Worm (Caenorhabditis elegans) whole organism, dauer: ENCODE results near the gene T25B6.6.

Experiments used
- unc-62 ChIP-seq: sonication (generic microtip); optimal IDR thresholded peaks from 2 replicates; lab custom pipeline; 2017; ENCODE audit warnings: missing biosample characterization, missing genetic modification reagents, missing genetic modification characterization

Gene T25B6.6

DNA sequence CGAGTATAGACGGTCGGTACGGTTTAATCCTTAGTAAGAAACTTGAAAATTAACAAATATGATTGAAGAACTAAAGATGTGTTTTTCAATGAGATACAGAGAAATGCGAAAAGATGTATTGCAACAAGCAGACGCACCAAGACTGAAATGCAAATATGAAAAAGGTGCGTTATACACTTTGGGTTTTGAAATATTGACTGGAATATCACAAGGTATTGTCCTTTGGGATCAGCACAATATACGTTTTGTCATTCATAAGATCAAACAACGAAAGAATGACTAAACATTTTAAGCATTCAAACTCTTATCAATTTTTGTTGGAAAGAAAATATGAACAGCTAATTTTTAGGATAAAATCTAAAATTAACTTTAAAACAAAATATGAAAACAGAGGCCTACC is at the start of gene T25B6.6:
TSS of gene T25B6.6 (minus strand) at position 101 of the 400 bp plus-strand sequence.
- TF ChIP-seq unc-62 (GFP tag; lab: Kevin White, UChicago) = no peak

DNA sequence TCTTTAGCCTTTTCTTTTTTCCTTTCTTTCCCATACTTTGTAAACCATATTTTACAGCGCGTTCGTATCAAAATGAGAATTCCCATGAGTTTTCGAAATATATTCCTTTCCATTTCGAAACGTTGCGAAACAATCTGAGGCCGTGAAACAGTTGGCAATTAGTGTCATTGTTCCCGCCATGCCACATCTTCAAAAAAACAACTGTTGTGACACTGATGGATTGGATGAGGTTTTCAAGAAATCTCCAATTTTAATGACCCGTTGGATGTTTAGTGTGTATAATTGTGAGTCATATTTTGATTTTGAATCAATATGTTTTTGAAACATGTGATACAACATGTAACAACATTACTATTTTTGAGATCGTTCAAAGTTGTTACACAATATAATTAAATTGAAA is 46.4 kb upstream of the T25B6.6 start:
- no peak for TF ChIP-seq unc-62 (GFP tag; lab: Kevin White, UChicago)

DNA sequence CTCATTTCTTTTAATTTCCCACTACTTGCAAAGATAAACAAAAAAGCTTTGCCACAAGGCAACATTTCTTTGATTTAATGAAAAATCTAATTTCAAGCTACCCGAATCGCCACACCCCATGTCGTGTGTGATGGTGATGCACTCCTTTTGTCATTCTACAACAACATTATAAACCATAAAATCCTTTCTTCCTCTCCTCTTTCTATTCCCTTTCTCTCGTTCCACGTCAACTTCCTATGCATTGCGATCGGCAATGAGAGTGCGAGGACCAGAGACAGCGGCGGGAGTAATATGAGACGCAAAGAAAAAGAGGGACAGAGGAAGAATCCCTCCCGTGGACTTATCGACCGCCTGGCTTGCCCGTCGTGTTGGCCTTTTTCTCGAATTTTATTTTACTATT is 45.4 kb upstream of the T25B6.6 start:
- TF ChIP-seq unc-62 (GFP tag; lab: Kevin White, UChicago) = no peak

DNA sequence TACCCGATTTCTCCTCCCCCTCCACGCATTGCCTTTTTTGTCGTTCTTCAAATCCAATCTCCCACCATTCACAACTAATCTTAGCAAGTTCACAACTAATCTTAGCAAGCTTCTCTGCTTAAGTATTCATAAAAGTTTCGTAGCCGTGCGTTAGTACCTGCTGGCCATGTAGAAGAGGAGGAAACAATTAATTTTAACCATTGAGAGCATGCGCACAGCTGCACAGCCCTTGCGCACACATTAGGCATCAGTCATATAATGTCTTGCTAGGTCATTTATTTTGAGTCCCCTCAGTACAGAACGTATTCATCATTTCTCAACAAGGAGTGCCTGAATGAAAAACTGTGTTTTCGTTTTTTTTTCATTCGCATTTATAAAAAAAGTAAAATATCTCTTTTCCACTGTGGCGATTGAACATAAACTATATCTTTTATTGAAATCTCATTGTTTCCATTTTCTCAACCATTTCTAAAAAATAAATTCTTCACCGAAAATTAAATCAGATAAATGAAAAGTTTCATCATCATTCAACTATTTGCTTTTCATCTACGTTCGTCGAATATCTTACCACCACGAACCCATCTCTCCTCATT is 44.6 kb upstream of the T25B6.6 start:
- TF ChIP-seq unc-62 (GFP tag; lab: Kevin White, UChicago) = no peak

DNA sequence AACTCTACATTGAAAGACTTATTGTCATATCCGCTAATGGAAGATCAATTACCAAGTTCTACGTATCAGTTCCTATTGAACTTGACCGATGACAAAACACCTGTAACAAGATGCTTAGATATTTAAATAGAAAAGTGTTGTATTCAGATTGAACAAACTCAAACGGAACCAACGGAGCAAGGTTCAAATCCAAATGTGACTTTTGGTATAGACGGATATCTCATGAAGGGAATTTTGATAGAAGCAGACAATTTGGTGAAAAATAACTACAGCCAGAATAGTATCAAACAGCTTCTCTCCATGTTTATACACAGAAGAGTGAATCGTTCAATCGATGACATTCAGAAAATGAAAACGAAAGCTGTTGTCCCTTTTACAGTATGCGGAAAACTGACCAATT is 40.8 kb upstream of the T25B6.6 start:
- TF ChIP-seq unc-62 (GFP tag; lab: Kevin White, UChicago) = no peak

DNA sequence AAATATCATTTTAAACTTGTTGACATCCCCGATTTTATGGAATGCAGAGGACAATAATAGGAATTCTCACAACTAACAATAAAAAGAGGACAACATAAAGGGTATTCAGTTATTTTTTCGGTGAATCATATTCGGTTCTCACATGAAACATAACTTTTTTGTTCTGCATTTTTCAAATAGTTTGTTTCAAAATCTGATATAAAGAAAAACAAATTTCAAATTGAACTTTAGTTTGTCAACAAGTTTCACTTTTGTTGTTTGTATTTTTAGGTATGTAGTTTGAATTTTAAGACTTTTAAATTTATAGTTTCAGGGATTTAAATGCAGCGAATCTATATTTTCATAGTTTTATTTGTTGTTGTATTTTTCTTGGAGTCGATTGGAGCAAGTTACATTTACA is 39.8 kb upstream of the T25B6.6 start, which contains the start of gene F47E1.4:
TSS of gene F47E1.4 (plus strand) at position 301 of the 400 bp plus-strand sequence.
- no peak for TF ChIP-seq unc-62 (GFP tag; lab: Kevin White, UChicago)

DNA sequence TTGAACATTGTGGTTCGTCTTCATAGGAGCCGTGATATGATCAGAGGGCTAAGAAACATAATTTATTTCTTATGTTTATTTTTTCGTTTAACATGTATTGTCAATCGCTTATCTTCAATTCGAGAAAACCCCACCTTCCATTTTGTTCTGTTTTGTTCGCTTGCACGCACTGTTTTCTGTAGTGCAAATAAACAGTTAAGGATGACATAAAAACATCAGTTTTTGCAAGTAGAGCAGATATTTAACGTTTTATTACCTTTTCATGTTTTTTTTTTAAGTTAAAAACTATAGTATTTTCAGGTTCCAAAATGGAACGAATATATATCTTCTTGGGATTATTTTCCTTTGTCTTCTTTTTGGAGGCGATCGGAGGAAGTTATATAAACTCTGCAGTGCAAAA is 34.7 kb upstream of the T25B6.6 start, which contains the start of gene F47E1.2:
TSS of gene F47E1.2 (plus strand) at position 301 of the 400 bp plus-strand sequence.
- no peak for TF ChIP-seq unc-62 (GFP tag; lab: Kevin White, UChicago)

DNA sequence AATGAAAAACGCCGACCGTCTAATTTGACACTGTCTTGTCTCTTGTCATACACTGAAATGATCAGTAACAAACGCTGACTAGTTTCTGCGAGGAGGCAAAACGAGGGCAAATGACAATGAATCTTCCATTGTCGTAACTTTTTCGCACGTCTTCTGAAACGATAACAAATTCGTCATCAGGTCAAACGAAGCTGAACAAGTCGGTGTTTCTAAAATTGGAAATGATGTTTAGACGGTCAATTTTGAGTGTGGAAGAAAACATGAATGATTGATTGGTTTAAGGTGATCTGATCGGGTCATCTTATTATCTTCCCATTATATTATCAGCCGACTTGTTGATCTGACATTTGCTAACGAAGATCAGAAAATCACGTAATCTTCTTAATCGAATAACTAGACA is 30.7 kb upstream of the T25B6.6 start:
- TF ChIP-seq unc-62 (GFP tag; lab: Kevin White, UChicago) = no peak

DNA sequence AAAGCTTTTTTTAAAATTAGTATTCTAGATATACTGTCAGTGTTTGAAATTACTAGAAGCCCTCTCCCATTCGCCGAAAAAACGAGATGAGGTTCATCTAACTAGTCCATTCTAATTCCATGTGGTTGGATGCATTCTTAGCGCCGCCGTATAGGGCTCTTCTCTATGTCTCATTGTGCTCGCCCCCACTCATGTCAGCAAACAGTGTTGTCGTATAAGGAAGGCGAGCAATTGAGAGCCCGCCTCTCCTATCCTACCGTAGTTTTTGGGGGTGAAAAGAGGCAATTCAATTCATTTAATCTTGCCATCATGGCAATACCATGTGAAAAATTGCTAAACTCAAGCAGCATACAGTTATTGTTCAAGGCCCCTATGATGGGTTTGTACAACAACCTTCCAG is 26.0 kb upstream of the T25B6.6 start, which contains the start of gene F47E1.20:
TSS of gene F47E1.20 (plus strand) at position 301 of the 400 bp plus-strand sequence.
- TF ChIP-seq unc-62 (GFP tag; lab: Kevin White, UChicago) = no peak

DNA sequence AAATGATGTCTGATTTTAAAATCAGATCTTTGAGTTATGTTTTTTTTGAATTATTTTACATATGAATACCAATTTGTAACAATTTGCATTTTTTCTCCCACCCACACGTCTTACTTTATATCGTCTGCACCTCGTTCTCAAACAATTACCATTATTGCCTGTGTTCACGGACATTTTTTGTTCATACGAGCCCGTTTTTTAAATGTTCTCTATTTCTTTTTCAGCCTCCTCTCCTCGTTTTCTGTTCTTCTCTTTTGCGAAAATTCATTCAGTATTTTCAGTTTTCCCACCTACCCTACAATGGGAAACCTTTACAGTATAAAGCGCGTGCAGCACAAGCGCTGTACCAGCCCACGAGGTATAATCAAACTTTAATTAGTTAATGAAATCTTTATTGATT is 23.2 kb upstream of the T25B6.6 start, which contains the start of gene prdm-14:
TSS of gene prdm-14 (plus strand) at position 301 of the 400 bp plus-strand sequence.
- TF ChIP-seq unc-62 (GFP tag; lab: Kevin White, UChicago) = no peak

DNA sequence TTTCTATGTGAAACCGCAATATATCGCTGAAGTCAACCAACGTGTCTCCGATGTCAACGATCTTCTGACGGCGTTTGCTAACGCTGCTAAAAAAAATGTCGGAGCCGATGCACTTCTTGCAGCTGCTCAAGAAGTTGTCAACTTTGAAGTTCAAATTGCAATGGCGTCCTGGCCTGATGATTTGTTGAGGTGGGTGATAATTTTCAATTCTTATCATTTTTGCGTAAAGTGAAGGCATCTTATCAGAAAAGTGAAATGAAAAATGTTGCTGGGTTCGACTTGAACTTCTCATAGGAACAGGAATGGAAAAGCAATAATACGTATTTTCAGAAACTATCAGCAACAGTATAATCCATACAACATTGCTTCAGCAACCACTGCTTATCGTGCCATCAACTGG is 13.6 kb upstream of the T25B6.6 start:
- TF ChIP-seq unc-62 (GFP tag; lab: Kevin White, UChicago) = no peak

DNA sequence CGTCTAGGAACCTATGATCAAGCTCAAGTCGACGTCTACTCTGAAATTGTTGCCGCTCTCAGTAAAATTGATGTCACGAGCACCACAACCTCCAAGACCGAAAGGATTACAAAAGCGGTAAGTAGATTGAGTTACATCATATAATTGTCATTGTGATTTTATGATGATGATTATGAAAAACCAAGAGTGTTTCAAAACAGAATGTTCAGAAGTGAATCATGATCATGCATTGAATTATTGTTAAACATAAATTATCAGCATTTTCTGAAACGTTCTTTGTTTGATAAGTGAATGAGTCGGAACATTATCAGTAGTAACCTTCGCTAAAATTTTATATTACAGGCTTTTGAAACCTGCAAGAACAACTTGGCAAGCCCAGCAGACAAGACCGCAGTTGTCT is 12.5 kb upstream of the T25B6.6 start:
- TF ChIP-seq unc-62 (GFP tag; lab: Kevin White, UChicago) = no peak

DNA sequence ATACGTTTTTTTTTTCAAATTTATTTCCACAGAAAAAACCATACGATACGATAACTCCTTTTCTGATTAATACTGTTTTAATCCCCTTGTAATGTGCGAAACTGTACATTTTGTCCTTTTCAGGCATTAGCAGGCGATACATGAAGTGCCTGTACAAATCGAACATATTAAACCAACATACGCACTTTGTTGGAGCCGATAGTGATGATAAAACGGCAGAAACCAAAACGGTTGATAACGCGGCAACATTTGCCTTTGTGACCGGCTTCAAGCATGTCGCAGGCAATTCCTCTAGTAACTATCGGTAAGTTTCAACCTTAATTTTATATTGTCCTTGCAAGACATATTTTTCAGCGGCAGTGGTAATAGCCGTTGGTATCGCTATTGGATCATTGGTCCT is 11.6 kb upstream of the T25B6.6 start, which contains the start of gene nep-22:
TSS of gene nep-22 (plus strand) at position 245 of the 400 bp plus-strand sequence.
- TF ChIP-seq unc-62 (GFP tag; lab: Kevin White, UChicago) = no peak

DNA sequence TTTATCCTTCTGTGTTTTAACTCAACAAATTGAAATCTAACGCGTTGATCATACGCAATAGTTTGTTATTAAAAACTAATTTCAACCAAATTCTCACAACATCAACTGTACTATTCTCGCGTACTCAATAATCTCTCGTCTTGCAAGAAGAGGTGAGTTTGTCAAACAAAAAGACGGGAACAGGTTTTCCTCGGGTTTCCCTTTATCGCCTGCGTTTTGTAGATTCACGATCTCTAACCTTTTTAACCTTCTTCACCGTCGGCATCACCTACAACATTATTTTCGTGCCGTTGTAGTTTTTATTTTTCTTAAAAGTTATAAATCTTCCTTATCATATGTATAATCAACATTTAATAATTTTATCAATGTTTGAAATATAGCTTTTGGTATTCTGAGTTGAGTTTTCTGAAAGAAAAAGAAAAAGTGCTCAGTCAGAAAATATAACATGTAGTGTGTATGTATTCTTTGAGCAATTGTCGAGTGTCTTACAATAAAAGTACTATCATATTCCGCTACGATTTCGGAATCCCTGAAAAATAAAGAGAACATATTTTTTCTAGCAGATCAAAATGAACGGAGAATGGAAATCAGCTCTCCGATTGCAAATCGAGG is 6.3 kb upstream of the T25B6.6 start, which contains the start of gene snf-12:
TSS of gene snf-12 (plus strand) at position 562 of the 612 bp plus-strand sequence.
- TF ChIP-seq unc-62 (GFP tag; lab: Kevin White, UChicago) = no peak

DNA sequence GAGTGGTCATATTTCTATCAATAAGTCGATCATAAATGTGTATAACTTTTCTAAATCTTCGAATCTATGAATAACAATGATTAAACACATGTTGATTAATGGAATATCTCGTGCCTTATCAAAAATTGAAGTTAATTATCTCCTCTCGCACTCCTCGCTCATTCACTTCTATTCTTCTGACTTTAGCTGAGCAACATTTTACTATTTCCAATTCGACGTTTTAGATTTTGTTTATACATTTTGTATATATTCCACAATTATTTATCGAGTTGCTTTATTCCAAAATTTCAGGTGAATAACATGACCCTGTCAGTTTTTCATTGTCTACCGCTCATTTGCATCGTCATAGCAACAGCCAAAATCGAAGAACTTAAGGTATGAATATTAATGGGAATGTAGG is 4.6 kb upstream of the T25B6.6 start, which contains the start of gene T25B6.3:
TSS of gene T25B6.3 (plus strand) at position 301 of the 400 bp plus-strand sequence.
- TF ChIP-seq unc-62 (GFP tag; lab: Kevin White, UChicago) = no peak

DNA sequence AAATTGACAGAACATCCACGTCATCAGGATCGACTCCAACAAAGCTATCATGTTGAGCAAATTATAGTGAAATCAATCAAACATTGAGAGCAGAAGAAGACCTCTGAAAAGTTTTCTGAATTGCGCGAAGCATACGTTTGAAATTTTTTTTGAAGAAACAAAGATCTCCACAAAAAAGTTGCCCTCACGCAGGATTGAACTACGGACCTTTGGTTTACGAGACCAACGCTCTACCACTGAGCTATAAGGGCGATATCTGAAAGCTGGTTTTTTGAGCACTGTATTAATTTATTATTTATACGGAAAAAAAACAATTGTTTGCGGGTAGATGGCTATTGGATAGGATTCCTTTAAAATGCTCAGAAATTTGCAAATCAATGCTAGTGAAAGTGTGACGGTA is 2.8 kb upstream of the T25B6.6 start:
- no peak for TF ChIP-seq unc-62 (GFP tag; lab: Kevin White, UChicago)

DNA sequence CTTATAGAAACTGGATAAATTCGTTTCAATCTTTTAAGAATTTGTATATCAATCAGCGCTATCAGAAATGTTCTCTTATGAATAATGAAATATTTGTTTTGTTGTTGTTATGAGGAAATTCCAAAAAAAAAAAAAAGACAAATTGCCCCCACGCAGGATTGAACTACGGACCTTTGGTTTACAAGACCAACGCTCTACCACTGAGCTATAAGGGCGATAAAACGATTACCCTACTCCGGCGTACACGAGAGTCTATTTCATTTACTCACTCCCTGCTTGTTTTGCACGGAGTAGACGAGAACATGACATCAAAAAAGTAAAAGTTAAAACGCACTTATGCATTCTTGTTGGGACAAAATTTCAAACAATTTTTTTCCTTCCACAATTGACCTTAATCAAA is 1.6 kb upstream of the T25B6.6 start:
- TF ChIP-seq unc-62 (GFP tag; lab: Kevin White, UChicago) = no peak
